Fruit fly (Drosophila melanogaster) whole organism, pupa: ENCODE measurements around the gene Smyd5.

ENCODE experiments used
- CG10348 ChIP-seq: fragments of 200-800 bp; sonication (Bioruptor generic); IDR thresholded peaks from 2 replicates; pipeline ENCODE4 v1.3.6; 2022; ENCODE audit warnings: missing biosample characterization, missing genetic modification characterization
- CG12605 ChIP-seq: fragments of 200-800 bp; sonication (Bioruptor generic); IDR thresholded peaks from 2 replicates; pipeline ENCODE4 v1.3.6; 2022; ENCODE audit warnings: missing biosample characterization, missing genetic modification characterization
- CG13204 ChIP-seq: fragments of 200-800 bp; sonication (Bioruptor generic); optimal IDR thresholded peaks from 2 replicates; lab custom pipeline; 2018; ENCODE audit warnings: missing biosample characterization, mild to moderate bottlenecking, missing genetic modification characterization, moderate library complexity
- CG14655 ChIP-seq: fragments of 200-800 bp; sonication (Bioruptor generic); optimal IDR thresholded peaks from 3 replicates; lab custom pipeline; 2017; ENCODE audit warnings: mild to moderate bottlenecking, missing biosample characterization, missing genetic modification reagents, missing genetic modification characterization
- CG15710 ChIP-seq: fragments of 200-800 bp; sonication (Bioruptor generic); optimal IDR thresholded peaks from 2 replicates; lab custom pipeline; 2018; ENCODE audit warnings: missing biosample characterization, mild to moderate bottlenecking, missing genetic modification characterization, moderate library complexity
- CG17806 ChIP-seq: fragments of 200-800 bp; sonication (Bioruptor generic); optimal IDR thresholded peaks from 2 replicates; lab custom pipeline; 2018; ENCODE audit warnings: missing biosample characterization, mild to moderate bottlenecking, missing genetic modification characterization, moderate library complexity
- CG32121 ChIP-seq: fragments of 200-800 bp; sonication (Bioruptor generic); IDR thresholded peaks from 2 replicates; pipeline ENCODE4 v1.3.6; 2022; ENCODE audit warnings: missing biosample characterization, missing genetic modification characterization
- CG34367 ChIP-seq: fragments of 200-800 bp; sonication (Bioruptor generic); optimal IDR thresholded peaks from 2 replicates; lab custom pipeline; 2018; ENCODE audit warnings: missing biosample characterization, mild to moderate bottlenecking, missing genetic modification characterization
- CG4496 ChIP-seq: fragments of 200-800 bp; sonication (Bioruptor generic); IDR thresholded peaks from 3 replicates; pipeline ENCODE4 v1.3.6; 2022; ENCODE audit warnings: missing biosample characterization, missing genetic modification characterization
- CG8159 ChIP-seq: fragments of 200-800 bp; sonication (Bioruptor generic); optimal IDR thresholded peaks from 3 replicates; lab custom pipeline; 2018; ENCODE audit warnings: missing biosample characterization, mild to moderate bottlenecking, missing genetic modification characterization, moderate library complexity
- CG8301 ChIP-seq: fragments of 200-800 bp; sonication (Bioruptor generic); optimal IDR thresholded peaks from 2 replicates; lab custom pipeline; 2018; ENCODE audit warnings: missing biosample characterization, mild to moderate bottlenecking, missing genetic modification characterization
- CG9948 ChIP-seq: fragments of 200-800 bp; sonication (Bioruptor generic); optimal IDR thresholded peaks from 2 replicates; lab custom pipeline; 2018; ENCODE audit warnings: missing biosample characterization, mild to moderate bottlenecking, missing genetic modification characterization, moderate library complexity
- D1 ChIP-seq: fragments of 200-800 bp; sonication (Bioruptor generic); optimal IDR thresholded peaks from 2 replicates; lab custom pipeline; 2018; ENCODE audit warnings: missing biosample characterization, mild to moderate bottlenecking, missing genetic modification characterization, moderate library complexity
- EcR ChIP-seq: fragments of 200-800 bp; sonication (Bioruptor generic); optimal IDR thresholded peaks from 3 replicates; lab custom pipeline; 2019; ENCODE audit warnings: missing biosample characterization, missing genetic modification characterization, mild to moderate bottlenecking, moderate library complexity, missing genetic modification reagents
- Ets98B ChIP-seq: fragments of 200-800 bp; sonication (Bioruptor generic); IDR thresholded peaks from 2 replicates; pipeline ENCODE4 v1.3.6; 2022; ENCODE audit warnings: missing biosample characterization, missing genetic modification characterization
- Pif1A ChIP-seq: fragments of 200-800 bp; sonication (Bioruptor generic); optimal IDR thresholded peaks from 3 replicates; lab custom pipeline; 2016; ENCODE audit warnings: missing biosample characterization, missing genetic modification characterization
- Pif1B ChIP-seq: fragments of 200-800 bp; sonication (Bioruptor generic); optimal IDR thresholded peaks from 3 replicates; lab custom pipeline; 2016; ENCODE audit warnings: missing biosample characterization, missing genetic modification characterization
- Snoo ChIP-seq: fragments of 200-800 bp; sonication (Bioruptor generic); optimal IDR thresholded peaks from 3 replicates; lab custom pipeline; 2017; ENCODE audit warnings: missing biosample characterization, mild to moderate bottlenecking, missing genetic modification characterization, inconsistent platforms
- fd96Ca ChIP-seq: fragments of 200-800 bp; sonication (Bioruptor generic); IDR thresholded peaks from 3 replicates; pipeline ENCODE4 v1.3.6; 2022; ENCODE audit warnings: missing biosample characterization, missing genetic modification characterization
- gl ChIP-seq: fragments of 200-800 bp; sonication (Bioruptor generic); optimal IDR thresholded peaks from 2 replicates; lab custom pipeline; 2018; ENCODE audit warnings: missing biosample characterization, mild to moderate bottlenecking, missing genetic modification characterization
- rn ChIP-seq: fragments of 200-800 bp; sonication (Bioruptor generic); IDR thresholded peaks from 2 replicates; pipeline ENCODE4 v1.3.6; 2022; ENCODE audit warnings: missing biosample characterization, missing genetic modification characterization

Gene Smyd5

dm6 chr3R:21246492-21247061 is 28.0 kb upstream of the Smyd5 start, which contains the start of gene ETHR:
ETHR (plus strand) TSS chr3R:21247011.
- no peak for TF ChIP-seq CG13204 (GFP tag; lab: Kevin White, UChicago)
- no peak for TF ChIP-seq gl (tag; lab: Kevin White, UChicago)
- no peak for TF ChIP-seq rn (GFP tag; lab: Robert Waterston, UW)
- TF ChIP-seq Snoo (tag; lab: Kevin White, UChicago), result no peak
- peak; percentile 3 for TF ChIP-seq Pif1A (GFP tag; lab: Kevin White, UChicago)
- no peak for TF ChIP-seq CG8301 (tag; lab: Kevin White, UChicago)
- TF ChIP-seq EcR (GFP tag; lab: Kevin White, UChicago), result no peak
- no peak for TF ChIP-seq CG14655 (GFP tag; lab: Kevin White, UChicago)
- TF ChIP-seq CG9948 (tag; lab: Kevin White, UChicago), result no peak
- TF ChIP-seq CG32121 (GFP tag; lab: Robert Waterston, UW), result peak; percentile 54
- TF ChIP-seq CG15710 (tag; lab: Kevin White, UChicago), result no peak
- TF ChIP-seq D1 (tag; lab: Kevin White, UChicago), result no peak
- TF ChIP-seq Pif1B, result no peak
- no peak for TF ChIP-seq CG12605
- no peak for TF ChIP-seq CG34367 (tag; lab: Kevin White, UChicago)
- TF ChIP-seq CG8159 (tag; lab: Kevin White, UChicago), result no peak
- no peak for TF ChIP-seq Ets98B
- TF ChIP-seq CG10348 (GFP tag; lab: Robert Waterston, UW), result no peak
- peak; percentile 23; the same call in 1 of the 3 replicates for TF ChIP-seq fd96Ca (GFP tag; lab: Robert Waterston, UW)
- peak; percentile 66; the same call in 1 of the 3 replicates for TF ChIP-seq CG4496
- TF ChIP-seq CG17806 (tag; lab: Kevin White, UChicago), result no peak

dm6 chr3R:21245846-21246245 is 27.3 kb upstream of the Smyd5 start:
- no peak for TF ChIP-seq rn (GFP tag; lab: Robert Waterston, UW)
- TF ChIP-seq CG4496, result no peak
- no peak for TF ChIP-seq Pif1B
- no peak for TF ChIP-seq CG9948 (tag; lab: Kevin White, UChicago)
- TF ChIP-seq CG14655 (GFP tag; lab: Kevin White, UChicago), result no peak
- no peak for TF ChIP-seq CG17806 (tag; lab: Kevin White, UChicago)
- TF ChIP-seq D1 (tag; lab: Kevin White, UChicago), result no peak
- no peak for TF ChIP-seq EcR (GFP tag; lab: Kevin White, UChicago)
- no peak for TF ChIP-seq CG8301 (tag; lab: Kevin White, UChicago)
- TF ChIP-seq Pif1A (GFP tag; lab: Kevin White, UChicago), result no peak
- TF ChIP-seq CG32121 (GFP tag; lab: Robert Waterston, UW), result no peak
- no peak for TF ChIP-seq CG10348 (GFP tag; lab: Robert Waterston, UW)
- TF ChIP-seq CG34367 (tag; lab: Kevin White, UChicago), result no peak
- TF ChIP-seq gl (tag; lab: Kevin White, UChicago), result no peak
- TF ChIP-seq, all 21 proteins: peak for 0

dm6 chr3R:21242318-21242717 is 23.7 kb upstream of the Smyd5 start, which contains the start of gene CG5892:
CG5892 (plus strand) TSS chr3R:21242618.
- no peak for TF ChIP-seq CG32121 (GFP tag; lab: Robert Waterston, UW)
- no peak for TF ChIP-seq Pif1A (GFP tag; lab: Kevin White, UChicago)
- no peak for TF ChIP-seq CG9948 (tag; lab: Kevin White, UChicago)
- no peak for TF ChIP-seq CG4496
- no peak for TF ChIP-seq CG15710 (tag; lab: Kevin White, UChicago)
- TF ChIP-seq CG8159 (tag; lab: Kevin White, UChicago), result no peak
- no peak for TF ChIP-seq CG17806 (tag; lab: Kevin White, UChicago)
- TF ChIP-seq Snoo (tag; lab: Kevin White, UChicago), result no peak
- no peak for TF ChIP-seq EcR (GFP tag; lab: Kevin White, UChicago)
- no peak for TF ChIP-seq CG14655 (GFP tag; lab: Kevin White, UChicago)
- no peak for TF ChIP-seq CG10348 (GFP tag; lab: Robert Waterston, UW)
- no peak for TF ChIP-seq CG34367 (tag; lab: Kevin White, UChicago)

dm6 chr3R:21241332-21241731 is 22.7 kb upstream of the Smyd5 start:
- TF ChIP-seq CG15710 (tag; lab: Kevin White, UChicago) (no peak), CG17806 (tag; lab: Kevin White, UChicago) (no peak), rn (GFP tag; lab: Robert Waterston, UW) (no peak), CG32121 (GFP tag; lab: Robert Waterston, UW) (no peak), fd96Ca (GFP tag; lab: Robert Waterston, UW) (no peak), Snoo (tag; lab: Kevin White, UChicago) (no peak)

dm6 chr3R:21237099-21237498 is 18.5 kb upstream of the Smyd5 start, which contains the start of gene e:
e (minus strand) TSS chr3R:21237177.
- no peak for TF ChIP-seq CG9948 (tag; lab: Kevin White, UChicago)
- TF ChIP-seq D1 (tag; lab: Kevin White, UChicago), result no peak
- TF ChIP-seq rn (GFP tag; lab: Robert Waterston, UW), result no peak
- no peak for TF ChIP-seq Pif1B
- TF ChIP-seq CG15710 (tag; lab: Kevin White, UChicago), result no peak
- no peak for TF ChIP-seq CG34367 (tag; lab: Kevin White, UChicago)
- no peak for TF ChIP-seq CG17806 (tag; lab: Kevin White, UChicago)
- peak; percentile 39; the same call in 1 of the 3 replicates for TF ChIP-seq CG4496
- TF ChIP-seq fd96Ca (GFP tag; lab: Robert Waterston, UW), result no peak
- no peak for TF ChIP-seq EcR (GFP tag; lab: Kevin White, UChicago)
- peak; percentile 79 for TF ChIP-seq CG13204 (GFP tag; lab: Kevin White, UChicago)
